Fruit fly (Drosophila melanogaster): Measurements from ENCODE around the gene Uch-L5.

The Uch-L5 gene

DNA sequence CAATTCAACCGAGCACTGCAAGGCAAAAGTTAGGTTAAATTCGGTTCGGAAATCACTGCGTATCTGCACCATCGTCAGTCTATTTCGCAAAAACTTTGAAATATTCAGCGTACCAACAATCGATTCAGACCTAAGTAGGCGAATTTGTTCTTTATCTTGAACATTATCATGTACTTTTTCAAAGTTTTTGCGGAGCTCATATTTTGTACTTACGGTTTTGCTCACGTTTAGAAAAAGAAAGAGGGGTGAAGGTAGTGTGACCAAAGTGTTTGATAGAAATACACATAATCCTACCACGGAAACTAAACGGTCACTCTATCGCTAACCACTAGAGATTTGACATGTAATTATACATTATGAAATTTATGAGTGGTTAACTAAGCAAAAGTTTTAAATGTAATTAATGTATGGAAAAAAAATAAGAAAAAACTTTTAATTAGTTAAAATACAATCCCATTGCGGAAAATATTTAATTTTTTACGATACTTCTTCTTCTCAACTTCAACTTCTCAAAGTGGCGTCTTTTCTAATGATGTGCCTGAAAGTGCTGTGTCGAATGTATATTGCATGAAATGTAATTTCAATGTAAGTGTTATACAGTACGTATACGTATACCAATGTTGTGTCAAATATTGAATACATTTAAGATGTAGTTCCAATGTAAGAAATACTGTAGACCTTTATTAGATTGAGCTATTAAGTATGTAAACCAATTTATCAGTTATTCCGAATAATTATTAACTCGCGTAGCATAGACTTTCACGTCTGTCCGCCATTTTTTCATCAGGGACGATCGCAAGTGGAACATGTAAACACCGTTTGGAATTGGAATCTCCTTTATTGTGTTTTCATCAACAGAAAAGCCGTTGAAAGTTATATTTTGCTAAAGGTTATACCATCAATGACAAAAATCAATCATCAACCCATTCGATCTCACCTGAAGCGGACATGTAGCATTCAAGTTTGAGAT lies 34.8 kb upstream of the Uch-L5 start, which contains the start of gene RpS9 (continued):
- TF ChIP-seq CG11696 (GFP tag; IDR thresholded peaks at IDR 0.05) (no peak), Xrp1 (GFP tag; IDR thresholded peaks at IDR 0.05) (0 out of 2 replicates have a peak, but pooled peaks have one; percentile 21), stc (GFP tag; IDR thresholded peaks at IDR 0.05) (peak; percentile 22; the same call in 1 of the 2 replicates), CG42726 (GFP tag; IDR thresholded peaks at IDR 0.05; ENCODE audit: partially characterized antibody) (no peak), oc (tag; optimal IDR thresholded peaks at IDR 0.05) (peak; percentile 7), CoRest (tag; optimal IDR thresholded peaks at IDR 0.05) (no peak), CG11398 (GFP tag; optimal IDR thresholded peaks at IDR 0.05) (no peak)

DNA sequence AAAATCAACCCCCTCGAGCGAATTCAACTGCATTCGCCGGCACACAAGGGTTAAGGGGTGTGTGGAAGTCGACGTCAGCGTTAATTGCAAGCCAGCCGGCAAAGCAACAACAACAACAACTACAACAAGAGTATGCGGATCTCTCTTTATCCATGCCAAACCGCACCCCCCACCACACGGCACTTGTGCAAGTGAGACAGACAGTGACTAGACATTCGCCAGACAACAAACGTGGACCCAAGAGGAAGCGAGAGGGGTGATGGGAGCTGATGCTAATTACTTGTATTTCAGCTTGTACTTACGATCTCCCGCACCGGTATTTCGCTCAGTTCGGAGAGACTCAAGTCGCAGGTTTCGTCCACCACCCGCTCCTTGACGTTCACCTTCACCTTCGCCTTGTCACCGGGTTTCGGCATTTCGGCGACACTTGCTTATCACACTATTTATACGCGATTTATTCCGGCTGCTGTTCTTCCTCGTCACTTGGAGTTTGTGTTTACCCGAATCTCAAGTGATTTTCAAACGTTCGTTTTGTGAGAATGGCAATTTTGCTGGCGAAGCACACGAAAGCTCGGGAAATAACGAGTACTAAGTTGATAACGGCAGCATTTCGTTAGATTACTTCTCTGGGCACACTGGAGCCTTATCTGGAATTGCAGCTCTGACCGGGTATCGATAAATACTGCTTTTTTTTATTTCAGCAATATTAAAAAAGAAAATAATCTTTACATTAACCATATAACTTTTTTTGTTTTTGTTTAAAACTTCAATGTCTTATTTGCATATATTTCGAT lies 32.5 kb upstream of the Uch-L5 start, which contains the start of gene CG3408:
CG3408 (minus strand) TSS at position 547 of the 794 bp plus-strand sequence.
- TF ChIP-seq CG10543 (GFP tag; optimal IDR thresholded peaks at IDR 0.05) (peak; percentile 62), nau (GFP tag; optimal IDR thresholded peaks at IDR 0.05) (no peak), nom (GFP tag; optimal IDR thresholded peaks at IDR 0.05) (peak; percentile 72), Doc2 (GFP tag; IDR thresholded peaks at IDR 0.05) (no peak), CG4820 (GFP tag; optimal IDR thresholded peaks at IDR 0.05) (no peak), Eip74EF (GFP tag; optimal IDR thresholded peaks at IDR 0.05) (peak in 1 of 2 experiments; percentile 77), NC2α (GFP tag; optimal IDR thresholded peaks at IDR 0.05) (no peak), CG18262 (tag; optimal IDR thresholded peaks at IDR 0.05) (no peak), CG17359 (tag; optimal IDR thresholded peaks at IDR 0.05) (peak; percentile 20), CG15696 (tag; optimal IDR thresholded peaks at IDR 0.05) (no peak), NC2β (GFP tag; optimal IDR thresholded peaks at IDR 0.05) (peak; percentile 29), mam (GFP tag; optimal IDR thresholded peaks at IDR 0.05) (no peak), CG7372 (GFP tag; IDR thresholded peaks at IDR 0.05) (no peak; the same call in 1 of the 2 replicates), D (optimal IDR thresholded peaks at IDR 0.05) (no peak), D (GFP tag; optimal IDR thresholded peaks at IDR 0.05) (no peak), CG3163 (GFP tag; optimal IDR thresholded peaks at IDR 0.05) (no peak), phol (tag; optimal IDR thresholded peaks at IDR 0.05) (no peak), CG18619 (GFP tag; optimal IDR thresholded peaks at IDR 0.05) (no peak), salm (tag; optimal IDR thresholded peaks at IDR 0.05) (no peak), Dfd (GFP tag; optimal IDR thresholded peaks at IDR 0.05) (no peak), CG4854 (GFP tag; optimal IDR thresholded peaks at IDR 0.05) (peak; percentile 22), CG4282 (GFP tag; optimal IDR thresholded peaks at IDR 0.05) (no peak), CG3065 (GFP tag; optimal IDR thresholded peaks at IDR 0.05) (no peak), HmgZ (tag; optimal IDR thresholded peaks at IDR 0.05) (peak; percentile 71), Ets97D (GFP tag; optimal IDR thresholded peaks at IDR 0.05) (peak; percentile 98), danr (GFP tag; IDR thresholded peaks at IDR 0.05) (no peak), stwl (tag; optimal IDR thresholded peaks at IDR 0.05) (peak; percentile 93), CG3726 (GFP tag; IDR thresholded peaks at IDR 0.05) (no peak), BtbVII (GFP tag; optimal IDR thresholded peaks at IDR 0.05) (no peak), Dip3 (GFP tag; optimal IDR thresholded peaks at IDR 0.05) (no peak), ato (GFP tag; IDR thresholded peaks at IDR 0.05; ENCODE audit: partially characterized antibody) (no peak), CG10431 (GFP tag; optimal IDR thresholded peaks at IDR 0.05) (peak; percentile 50), H2.0 (GFP tag; IDR thresholded peaks at IDR 0.05) (no peak), sim (GFP tag; IDR thresholded peaks at IDR 0.05) (no peak), fu2 (GFP tag; optimal IDR thresholded peaks at IDR 0.05) (no peak), TFAM (GFP tag; optimal IDR thresholded peaks at IDR 0.05) (no peak), CG18011 (GFP tag; optimal IDR thresholded peaks at IDR 0.05) (no peak), trem (tag; optimal IDR thresholded peaks at IDR 0.05) (peak; percentile 29)
